Worm (Caenorhabditis elegans): ENCODE measurements around the gene F13A7.7.

Gene F13A7.7

ce11 chrV:16401519-16401918, 17.9 kb upstream of the F13A7.7 start, which contains the start of gene F13A7.14 (continued):
- TF ChIP-seq sma-9 (GFP tag; optimal IDR thresholded peaks at IDR 0.05), result peak; percentile 94
- no peak for TF ChIP-seq sma-9 (tag; optimal IDR thresholded peaks at IDR 0.05)
- TF ChIP-seq R02D3.7 (tag; optimal IDR thresholded peaks at IDR 0.05), result peak; percentile 33
- no peak for TF ChIP-seq dmd-4 (tag; optimal IDR thresholded peaks at IDR 0.05)
- no peak for TF ChIP-seq aly-2 (tag; optimal IDR thresholded peaks at IDR 0.05)
- peak; percentile 80 for TF ChIP-seq F13H6.1 (tag; optimal IDR thresholded peaks at IDR 0.05)
- TF ChIP-seq ZK546.5 (tag; optimal IDR thresholded peaks at IDR 0.05), result no peak
- no peak for TF ChIP-seq nhr-11 (tag; optimal IDR thresholded peaks at IDR 0.05)
- no peak for TF ChIP-seq peb-1 (tag; optimal IDR thresholded peaks at IDR 0.05)
- peak; percentile 16 for TF ChIP-seq blmp-1 (tag; optimal IDR thresholded peaks at IDR 0.05; ENCODE audit: insufficient read depth)

ce11 chrV:16399388-16399787, 15.8 kb upstream of the F13A7.7 start, which contains the start of gene sre-36:
TSS of gene sre-36 (plus strand) at chrV:16399688.
- no peak for TF ChIP-seq nhr-25 (tag; optimal IDR thresholded peaks at IDR 0.05)
- TF ChIP-seq blmp-1 (tag; optimal IDR thresholded peaks at IDR 0.05; ENCODE audit: insufficient read depth), result no peak
- TF ChIP-seq lin-13 (GFP tag; optimal IDR thresholded peaks at IDR 0.05), result no peak
- TF ChIP-seq C34F6.9 (tag; optimal IDR thresholded peaks at IDR 0.05), result no peak
- no peak for TF ChIP-seq Y55F3AM.14 (GFP tag; optimal IDR thresholded peaks at IDR 0.05)
- no peak for TF ChIP-seq sma-9 (GFP tag; optimal IDR thresholded peaks at IDR 0.05)
- no peak for TF ChIP-seq sma-9 (tag; optimal IDR thresholded peaks at IDR 0.05)
- TF ChIP-seq mbf-1 (tag; optimal IDR thresholded peaks at IDR 0.05), result no peak

- TF ChIP-seq ztf-11 (tag; optimal IDR thresholded peaks at IDR 0.05) (no peak), nhr-77 (tag; optimal IDR thresholded peaks at IDR 0.05) (no peak), zag-1 (tag; optimal IDR thresholded peaks at IDR 0.05) (no peak), sem-4 (tag; optimal IDR thresholded peaks at IDR 0.05) (no peak), lin-13 (GFP tag; optimal IDR thresholded peaks at IDR 0.05) (no peak), nhr-21 (tag; optimal IDR thresholded peaks at IDR 0.05) (no peak), ztf-4 (tag; optimal IDR thresholded peaks at IDR 0.05) (no peak), alr-1 (tag; optimal IDR thresholded peaks at IDR 0.05) (no peak), nhr-237 (tag; optimal IDR thresholded peaks at IDR 0.05) (no peak), blmp-1 (tag; optimal IDR thresholded peaks at IDR 0.05; ENCODE audit: insufficient read depth) (no peak), mab-5 (tag; optimal IDR thresholded peaks at IDR 0.05) (no peak), crh-2 (tag; optimal IDR thresholded peaks at IDR 0.05) (no peak), sma-9 (GFP tag; optimal IDR thresholded peaks at IDR 0.05) (no peak), sma-9 (tag; optimal IDR thresholded peaks at IDR 0.05) (no peak), ceh-82 (tag; optimal IDR thresholded peaks at IDR 0.05) (no peak), nhr-12 (tag; optimal IDR thresholded peaks at IDR 0.05) (no peak), nhr-25 (tag; optimal IDR thresholded peaks at IDR 0.05) (no peak)
These were observed 12.1 kb upstream of the F13A7.7 start, which contains the start of gene F13A7.12 for ce11 chrV:16395739-16396138. TSS of gene F13A7.12 (plus strand) at chrV:16396039.

DNA sequence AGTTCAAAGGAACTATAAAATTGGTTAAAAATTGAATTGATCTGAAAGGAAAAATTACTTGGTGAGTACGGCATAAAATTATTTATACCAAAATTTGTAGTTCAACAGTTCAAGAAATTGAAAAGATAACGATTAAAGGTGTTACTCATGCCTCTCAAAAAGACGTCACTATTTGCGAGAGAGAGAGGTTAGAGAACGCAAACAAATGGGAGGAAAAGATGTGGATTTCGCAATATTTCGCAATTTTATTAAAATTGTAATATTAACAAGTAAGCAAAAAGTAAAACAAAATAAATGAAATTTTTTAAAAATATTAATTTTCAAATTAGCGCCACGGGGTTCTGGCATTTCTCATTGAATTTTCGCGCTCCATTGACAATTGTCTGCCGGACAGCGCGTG, 11.5 kb upstream of the F13A7.7 start, which contains the start of gene F13A7.11:
Gene F13A7.11 (minus strand): TSS at position 174 of the 400 bp plus-strand sequence.
- TF ChIP-seq mab-5 (tag; optimal IDR thresholded peaks at IDR 0.05) (no peak), ama-1 (optimal IDR thresholded peaks at IDR 0.05) (no peak), sma-9 (GFP tag; optimal IDR thresholded peaks at IDR 0.05) (peak; percentile 67), sma-9 (tag; optimal IDR thresholded peaks at IDR 0.05) (no peak), blmp-1 (tag; optimal IDR thresholded peaks at IDR 0.05; ENCODE audit: insufficient read depth) (no peak), crh-2 (tag; optimal IDR thresholded peaks at IDR 0.05) (peak; percentile 11), nhr-129 (tag; optimal IDR thresholded peaks at IDR 0.05) (peak; percentile 100), sma-3 (GFP tag; optimal IDR thresholded peaks at IDR 0.05) (peak; percentile 24), fos-1 (tag; optimal IDR thresholded peaks at IDR 0.05) (peak; percentile 80), dmd-4 (tag; optimal IDR thresholded peaks at IDR 0.05) (no peak), gmeb-1 (tag; optimal IDR thresholded peaks at IDR 0.05) (peak; percentile 37), C34F6.9 (tag; optimal IDR thresholded peaks at IDR 0.05) (peak; percentile 15), unc-55 (GFP tag; optimal IDR thresholded peaks at IDR 0.05) (peak; percentile 40), ceh-16 (tag; optimal IDR thresholded peaks at IDR 0.05) (no peak)

ce11 chrV:16393728-16394127, 10.1 kb upstream of the F13A7.7 start, which contains the start of gene srd-63:
TSS of gene srd-63 (minus strand) at chrV:16393828.
- TF ChIP-seq unc-39 (tag; optimal IDR thresholded peaks at IDR 0.05), result no peak
- no peak for TF ChIP-seq ZK546.5 (tag; optimal IDR thresholded peaks at IDR 0.05)
- TF ChIP-seq lsy-2 (tag; optimal IDR thresholded peaks at IDR 0.05), result no peak
